Fruit fly (Drosophila melanogaster): ENCODE data around the gene CG14864.

CG14864 gene

dm6 chr3R:15229329-15229876 is 38.9 kb downstream of the CG14864 start, which contains the start of the genes Art3 and mRpS10 (continued):
- TF ChIP-seq CG14667 (GFP tag; IDR thresholded peaks at IDR 0.05) = peak; percentile 100
- peak; percentile 99 for TF ChIP-seq onecut (GFP tag; IDR thresholded peaks at IDR 0.05)
- TF ChIP-seq CG8765 (GFP tag; IDR thresholded peaks at IDR 0.05) = peak; percentile 100
- peak; percentile 99 for TF ChIP-seq CkIIα-i1 (GFP tag; IDR thresholded peaks at IDR 0.05)
- peak; percentile 100 for TF ChIP-seq CG7556 (GFP tag; optimal IDR thresholded peaks at IDR 0.05)
- TF ChIP-seq lilli (GFP tag; optimal IDR thresholded peaks at IDR 0.05) = peak; percentile 100
- TF ChIP-seq CG9437 (GFP tag; optimal IDR thresholded peaks at IDR 0.05) = peak; percentile 98
- TF ChIP-seq slp2 (GFP tag; optimal IDR thresholded peaks at IDR 0.05) = peak; percentile 100
- TF ChIP-seq nmo (GFP tag; optimal IDR thresholded peaks at IDR 0.05) = peak; percentile 100
- peak; percentile 96 for TF ChIP-seq Myb (GFP tag; optimal IDR thresholded peaks at IDR 0.05)
- peak; percentile 99 for TF ChIP-seq CG14710 (tag; optimal IDR thresholded peaks at IDR 0.05)
- TF ChIP-seq al (GFP tag; IDR thresholded peaks at IDR 0.05) = peak; percentile 100
- TF ChIP-seq vvl (GFP tag; IDR thresholded peaks at IDR 0.05) = peak; percentile 100
- peak; percentile 100 for TF ChIP-seq CG12299 (tag; optimal IDR thresholded peaks at IDR 0.05)
- peak; percentile 95 for TF ChIP-seq CG30020 (tag; optimal IDR thresholded peaks at IDR 0.05)
- no peak for TF ChIP-seq cad (GFP tag; optimal IDR thresholded peaks at IDR 0.05)
- peak; percentile 100 for TF ChIP-seq CG12104 (GFP tag; optimal IDR thresholded peaks at IDR 0.05)
- TF ChIP-seq CG34376 (GFP tag; optimal IDR thresholded peaks at IDR 0.05) = peak; percentile 100
- TF ChIP-seq CG5953 (GFP tag; IDR thresholded peaks at IDR 0.05) = peak; percentile 100
- peak; percentile 100 for TF ChIP-seq E2f1 (GFP tag; IDR thresholded peaks at IDR 0.05)
- peak; percentile 94 for TF ChIP-seq Deaf1 (tag; optimal IDR thresholded peaks at IDR 0.05)
- TF ChIP-seq ab (GFP tag; optimal IDR thresholded peaks at IDR 0.05) = peak; percentile 98
- peak; percentile 97 for TF ChIP-seq CG8281 (tag; optimal IDR thresholded peaks at IDR 0.05)
- TF ChIP-seq CG13894 (tag; optimal IDR thresholded peaks at IDR 0.05) = peak; percentile 100
- peak; percentile 89 for TF ChIP-seq gfzf (GFP tag; optimal IDR thresholded peaks at IDR 0.05)
- TF ChIP-seq zf30C (GFP tag; optimal IDR thresholded peaks at IDR 0.05) = peak; percentile 72
- TF ChIP-seq CG3995 (GFP tag; optimal IDR thresholded peaks at IDR 0.05) = peak; percentile 91
- TF ChIP-seq CG31441 (GFP tag; IDR thresholded peaks at IDR 0.05) = peak; percentile 100
- peak; percentile 100 for TF ChIP-seq Aef1 (GFP tag; IDR thresholded peaks at IDR 0.05)
- peak; percentile 100 for TF ChIP-seq pho (GFP tag; optimal IDR thresholded peaks at IDR 0.05)
- peak; percentile 100 for TF ChIP-seq ttk (GFP tag; IDR thresholded peaks at IDR 0.05)
- TF ChIP-seq stwl (tag; optimal IDR thresholded peaks at IDR 0.05) = peak; percentile 98
- TF ChIP-seq CG7963 (GFP tag; IDR thresholded peaks at IDR 0.05; ENCODE audit: partially characterized antibody) = no peak
- no peak for TF ChIP-seq bbx (GFP tag; IDR thresholded peaks at IDR 0.05; ENCODE audit: partially characterized antibody)
- TF ChIP-seq Doc3 (GFP tag; IDR thresholded peaks at IDR 0.05; ENCODE audit: partially characterized antibody) = no peak
- TF ChIP-seq pb (GFP tag; optimal IDR thresholded peaks at IDR 0.05) = peak; percentile 100
- peak; percentile 100 for TF ChIP-seq Pdp1 (GFP tag; optimal IDR thresholded peaks at IDR 0.05)
- peak; percentile 100 for TF ChIP-seq CG3847 (GFP tag; IDR thresholded peaks at IDR 0.05)
- TF ChIP-seq amos (GFP tag; IDR thresholded peaks at IDR 0.05; ENCODE audit: partially characterized antibody) = no peak
- TF ChIP-seq CG9797 (GFP tag; optimal IDR thresholded peaks at IDR 0.05) = peak; percentile 87
- TF ChIP-seq schlank (tag; optimal IDR thresholded peaks at IDR 0.05) = peak; percentile 100
- peak; percentile 94 for TF ChIP-seq ftz-f1 (GFP tag; optimal IDR thresholded peaks at IDR 0.05)
- TF ChIP-seq nerfin-2 (GFP tag; IDR thresholded peaks at IDR 0.05; ENCODE audit: partially characterized antibody) = no peak
- TF ChIP-seq CG7372 (GFP tag; IDR thresholded peaks at IDR 0.05) = peak; percentile 100
- peak; percentile 96 for TF ChIP-seq CG15479 (GFP tag; optimal IDR thresholded peaks at IDR 0.05)
- peak; percentile 100 for TF ChIP-seq bab2 (GFP tag; optimal IDR thresholded peaks at IDR 0.05)
- TF ChIP-seq ara (GFP tag; IDR thresholded peaks at IDR 0.05) = peak; percentile 100
- peak; percentile 100 for TF ChIP-seq C15 (GFP tag; IDR thresholded peaks at IDR 0.05)
- TF ChIP-seq Doc2 (GFP tag; IDR thresholded peaks at IDR 0.05) = peak; percentile 99
- peak; percentile 99 for TF ChIP-seq CG10431 (GFP tag; optimal IDR thresholded peaks at IDR 0.05)
- TF ChIP-seq NC2β (GFP tag; optimal IDR thresholded peaks at IDR 0.05) = peak; percentile 100

Data from whole organism, embryonic.